Fruit fly (Drosophila melanogaster): ENCODE measurements around the gene CG7778.

The CG7778 gene

dm6 chr2L:8305409-8305808, 41.0 kb upstream of the CG7778 start, which contains the start of gene CG7840 (continued):
- TF ChIP-seq CG17385 (GFP tag; optimal IDR thresholded peaks at IDR 0.05) = no peak
- no peak for TF ChIP-seq CG9797 (GFP tag; optimal IDR thresholded peaks at IDR 0.05)
- no peak for TF ChIP-seq CG12219 (GFP tag; optimal IDR thresholded peaks at IDR 0.05)
- TF ChIP-seq CG3847 (GFP tag; IDR thresholded peaks at IDR 0.05) = no peak
- TF ChIP-seq CG9876 (GFP tag; optimal IDR thresholded peaks at IDR 0.05) = no peak
- no peak for TF ChIP-seq pum (GFP tag; optimal IDR thresholded peaks at IDR 0.05)
- no peak for TF ChIP-seq Taf1 (GFP tag; IDR thresholded peaks at IDR 0.05)
- no peak for TF ChIP-seq Chrac-16 (GFP tag; optimal IDR thresholded peaks at IDR 0.05)
- no peak for TF ChIP-seq NfI (GFP tag; optimal IDR thresholded peaks at IDR 0.05)
- TF ChIP-seq ranshi (GFP tag; IDR thresholded peaks at IDR 0.05) = no peak
- TF ChIP-seq CG17359 (tag; optimal IDR thresholded peaks at IDR 0.05) = no peak
- no peak for TF ChIP-seq CG1024 (GFP tag; IDR thresholded peaks at IDR 0.05)
- no peak for TF ChIP-seq grn (GFP tag; optimal IDR thresholded peaks at IDR 0.05)
- no peak for TF ChIP-seq CG11247 (GFP tag; IDR thresholded peaks at IDR 0.05)
- TF ChIP-seq croc (GFP tag; conservative IDR thresholded peaks at IDR 0.05) = no peak
- TF ChIP-seq sna (GFP tag; IDR thresholded peaks at IDR 0.05; ENCODE audit: partially characterized antibody) = peak; percentile 82
- TF ChIP-seq CG18599 (GFP tag; optimal IDR thresholded peaks at IDR 0.05) = no peak
- TF ChIP-seq CG4617 (GFP tag; optimal IDR thresholded peaks at IDR 0.05; ENCODE audit: borderline replicate concordance) = no peak
- no peak for TF ChIP-seq gt (GFP tag; IDR thresholded peaks at IDR 0.05)
- TF ChIP-seq CG15011 (GFP tag; optimal IDR thresholded peaks at IDR 0.05) = no peak
- TF ChIP-seq Abd-B (GFP tag; optimal IDR thresholded peaks at IDR 0.05) = no peak
- no peak for TF ChIP-seq CG8359 (GFP tag; optimal IDR thresholded peaks at IDR 0.05; ENCODE audit: borderline replicate concordance)
- TF ChIP-seq CG3407 (GFP tag; optimal IDR thresholded peaks at IDR 0.05) = no peak
- TF ChIP-seq B-H2 (GFP tag; optimal IDR thresholded peaks at IDR 0.05) = no peak
- TF ChIP-seq eyg (GFP tag; optimal IDR thresholded peaks at IDR 0.05) = no peak
- peak; percentile 82 for TF ChIP-seq CG16813 (GFP tag; IDR thresholded peaks at IDR 0.05; ENCODE audit: partially characterized antibody)
- no peak for TF ChIP-seq Six4 (GFP tag; optimal IDR thresholded peaks at IDR 0.05)
- no peak for TF ChIP-seq Ets97D (GFP tag; optimal IDR thresholded peaks at IDR 0.05)
- no peak for TF ChIP-seq MTF-1 (GFP tag; optimal IDR thresholded peaks at IDR 0.05; ENCODE audit: borderline replicate concordance)
- peak; percentile 94 for TF ChIP-seq hbn (GFP tag; IDR thresholded peaks at IDR 0.05; ENCODE audit: partially characterized antibody)
- no peak for TF ChIP-seq HHEX (GFP tag; optimal IDR thresholded peaks at IDR 0.05)
- TF ChIP-seq D19B (GFP tag; optimal IDR thresholded peaks at IDR 0.05) = no peak
- TF ChIP-seq CG15601 (tag; optimal IDR thresholded peaks at IDR 0.05) = no peak
- no peak for TF ChIP-seq CG18619 (GFP tag; optimal IDR thresholded peaks at IDR 0.05)
- TF ChIP-seq bcd (GFP tag; optimal IDR thresholded peaks at IDR 0.05) = no peak
- TF ChIP-seq CG10431 (GFP tag; optimal IDR thresholded peaks at IDR 0.05) = no peak
- no peak for TF ChIP-seq fru (optimal IDR thresholded peaks at IDR 0.05)
- TF ChIP-seq CG1647 (GFP tag; optimal IDR thresholded peaks at IDR 0.05) = no peak
- TF ChIP-seq Opbp (GFP tag; IDR thresholded peaks at IDR 0.05; ENCODE audit: partially characterized antibody) = peak; percentile 91
- TF ChIP-seq Dek (tag; optimal IDR thresholded peaks at IDR 0.05) = no peak
- no peak for TF ChIP-seq CG32767 (GFP tag; IDR thresholded peaks at IDR 0.05)
- no peak for TF ChIP-seq NC2β (GFP tag; optimal IDR thresholded peaks at IDR 0.05)
- no peak for TF ChIP-seq CG17361 (GFP tag; IDR thresholded peaks at IDR 0.05)
- TF ChIP-seq inv (GFP tag; IDR thresholded peaks at IDR 0.05; ENCODE audit: partially characterized antibody) = peak; percentile 74
- TF ChIP-seq CG4820 (GFP tag; optimal IDR thresholded peaks at IDR 0.05) = no peak
- no peak for TF ChIP-seq jigr1 (GFP tag; IDR thresholded peaks at IDR 0.05)
- no peak for TF ChIP-seq CG7745 (tag; optimal IDR thresholded peaks at IDR 0.05)
- TF ChIP-seq exex (tag; optimal IDR thresholded peaks at IDR 0.05) = no peak
- TF ChIP-seq Doc2 (GFP tag; IDR thresholded peaks at IDR 0.05) = no peak
- no peak for TF ChIP-seq ind (GFP tag; optimal IDR thresholded peaks at IDR 0.05)
- no peak for TF ChIP-seq CG6765 (GFP tag; optimal IDR thresholded peaks at IDR 0.05)
- no peak for TF ChIP-seq zfh2 (GFP tag; optimal IDR thresholded peaks at IDR 0.05)

Data from whole organism, embryonic.